Worm (Caenorhabditis elegans): ENCODE measurements around the gene slrp-1.
A peak's percentile ranks its signal among the peaks of the same experiment; 100 is the strongest.

slrp-1 gene

ce11 chrV:13568533-13568932, 2.9 kb downstream of the slrp-1 start, which contains the start of the genes nuaf-1 and bir-2 (continued):
- TF ChIP-seq ztf-7 (tag; optimal IDR thresholded peaks at IDR 0.05) (no peak), nhr-77 (tag; optimal IDR thresholded peaks at IDR 0.05) (no peak), ceh-82 (tag; optimal IDR thresholded peaks at IDR 0.05) (no peak), hif-1 (tag; optimal IDR thresholded peaks at IDR 0.05) (peak in 1 of 2 experiments; percentile 4)

- TF ChIP-seq nhr-6 (tag; optimal IDR thresholded peaks at IDR 0.05) (peak; percentile 61), mxl-3 (GFP tag; optimal IDR thresholded peaks at IDR 0.05) (peak; percentile 40), lin-13 (GFP tag; optimal IDR thresholded peaks at IDR 0.05) (no peak), aha-1 (tag) (peak; percentile 95), hlh-11 (tag; optimal IDR thresholded peaks at IDR 0.05) (peak; percentile 75), sdz-12 (GFP tag; optimal IDR thresholded peaks at IDR 0.05) (no peak), hlh-30 (tag; optimal IDR thresholded peaks at IDR 0.05; ENCODE audit: insufficient read depth) (peak; percentile 63), nhr-28 (tag; optimal IDR thresholded peaks at IDR 0.05) (peak; percentile 39), dve-1 (tag; optimal IDR thresholded peaks at IDR 0.05; ENCODE audit: insufficient read depth) (peak; percentile 46), daf-16 (GFP tag; optimal IDR thresholded peaks at IDR 0.05) (no peak), daf-16 (tag; optimal IDR thresholded peaks at IDR 0.05) (peak; percentile 84), unc-62 (GFP tag; optimal IDR thresholded peaks at IDR 0.05 in 1 of 2) (peak in 1 of 2 experiments; percentile 25), unc-62 (tag; optimal IDR thresholded peaks at IDR 0.05) (no peak), ceh-32 (tag; optimal IDR thresholded peaks at IDR 0.05; ENCODE audit: poor library complexity) (no peak), egl-27 (tag; optimal IDR thresholded peaks at IDR 0.05) (no peak), nhr-77 (tag; optimal IDR thresholded peaks at IDR 0.05) (peak; percentile 28), pqm-1 (tag; optimal IDR thresholded peaks at IDR 0.05) (peak; percentile 66), dmd-6 (GFP tag; IDR thresholded peaks at IDR 0.05) (peak; percentile 26; the same call in 1 of the 2 replicates), D1046.2 (GFP tag; IDR thresholded peaks at IDR 0.05) (no peak)
These were observed 6.1 kb downstream of the slrp-1 start, which contains the start of gene C50B8.4 for ce11 chrV:13571714-13572258. Gene C50B8.4 (plus strand): TSS chrV:13572012.

ce11 chrV:13575866-13576265, 10.2 kb downstream of the slrp-1 start:
- TF ChIP-seq lin-15B (tag; optimal IDR thresholded peaks at IDR 0.05), result no peak
- peak; percentile 10 for TF ChIP-seq nhr-6 (tag; optimal IDR thresholded peaks at IDR 0.05)
- 0 out of 2 replicates have a peak, but pooled peaks have one; percentile 28 for TF ChIP-seq madf-9 (GFP tag; conservative IDR thresholded peaks at IDR 0.05)

- TF ChIP-seq dve-1 (tag; optimal IDR thresholded peaks at IDR 0.05; ENCODE audit: insufficient read depth), result peak; percentile 40
- TF ChIP-seq aha-1 (tag), result peak; percentile 0
- no peak for TF ChIP-seq lin-1 (GFP tag; IDR thresholded peaks at IDR 0.05)
- TF ChIP-seq ceh-44 (GFP tag; IDR thresholded peaks at IDR 0.05), result no peak
- peak; percentile 66 for TF ChIP-seq pqm-1 (tag; optimal IDR thresholded peaks at IDR 0.05)
- peak; percentile 52 for TF ChIP-seq nhr-28 (tag; optimal IDR thresholded peaks at IDR 0.05)
- TF ChIP-seq hmg-1.1 (GFP tag; IDR thresholded peaks at IDR 0.05), result no peak
- TF ChIP-seq dmd-6 (GFP tag; IDR thresholded peaks at IDR 0.05), result 0 out of 2 replicates have a peak, but pooled peaks have one; percentile 24
- TF ChIP-seq daf-16 (GFP tag; optimal IDR thresholded peaks at IDR 0.05), result no peak
- peak; percentile 93 for TF ChIP-seq daf-16 (tag; optimal IDR thresholded peaks at IDR 0.05)
- no peak for TF ChIP-seq spr-3 (GFP tag; optimal IDR thresholded peaks at IDR 0.05)
- TF ChIP-seq nhr-6 (tag; optimal IDR thresholded peaks at IDR 0.05), result peak; percentile 36
- TF ChIP-seq hlh-30 (tag; optimal IDR thresholded peaks at IDR 0.05; ENCODE audit: insufficient read depth), result peak; percentile 31
- TF ChIP-seq hlh-11 (tag; optimal IDR thresholded peaks at IDR 0.05), result peak; percentile 34
These were observed 11.2 kb downstream of the slrp-1 start for ce11 chrV:13576828-13577227.

ce11 chrV:13577463-13577862, 11.8 kb downstream of the slrp-1 start:
- TF ChIP-seq nhr-28 (tag; optimal IDR thresholded peaks at IDR 0.05), result peak; percentile 18
- no peak for TF ChIP-seq nhr-76 (tag; optimal IDR thresholded peaks at IDR 0.05)
- no peak for TF ChIP-seq F44E2.7 (GFP tag; IDR thresholded peaks at IDR 0.05)
- no peak for TF ChIP-seq ces-1 (GFP tag; optimal IDR thresholded peaks at IDR 0.05)
- no peak for TF ChIP-seq Y75B8A.6 (GFP tag; IDR thresholded peaks at IDR 0.05)
- TF ChIP-seq ztf-7 (tag; optimal IDR thresholded peaks at IDR 0.05), result no peak
- TF ChIP-seq dmd-6 (GFP tag; IDR thresholded peaks at IDR 0.05), result peak; percentile 64; the same call in 1 of the 2 replicates
- no peak for TF ChIP-seq attf-4 (tag; optimal IDR thresholded peaks at IDR 0.05)
- TF ChIP-seq nhr-77 (tag; optimal IDR thresholded peaks at IDR 0.05), result no peak
- TF ChIP-seq nhr-237 (tag; optimal IDR thresholded peaks at IDR 0.05), result no peak
- no peak for TF ChIP-seq mxl-2 (GFP tag; conservative IDR thresholded peaks at IDR 0.05)
- no peak for TF ChIP-seq egl-27 (tag; optimal IDR thresholded peaks at IDR 0.05)
- TF ChIP-seq daf-16 (GFP tag; optimal IDR thresholded peaks at IDR 0.05), result no peak
- TF ChIP-seq daf-16 (tag; optimal IDR thresholded peaks at IDR 0.05), result peak; percentile 7
- TF ChIP-seq fkh-10 (GFP tag; optimal IDR thresholded peaks at IDR 0.05), result no peak
- no peak for TF ChIP-seq ctbp-1 (GFP tag; IDR thresholded peaks at IDR 0.05)
- no peak for TF ChIP-seq spr-3 (GFP tag; optimal IDR thresholded peaks at IDR 0.05)
- no peak for TF ChIP-seq ZK546.5 (tag; optimal IDR thresholded peaks at IDR 0.05)
- no peak for TF ChIP-seq T26A8.4 (GFP tag; IDR thresholded peaks at IDR 0.05)
- no peak for TF ChIP-seq F49E8.2 (tag; optimal IDR thresholded peaks at IDR 0.05; ENCODE audit: borderline replicate concordance)
- TF ChIP-seq ztf-11 (tag; optimal IDR thresholded peaks at IDR 0.05), result no peak
- TF ChIP-seq zfp-3 (GFP tag; conservative IDR thresholded peaks at IDR 0.05), result no peak
